Worm (Caenorhabditis elegans) whole organism, L4/young adult: ENCODE measurements around the gene C17H12.37.

Experiments
- W03F9.2 ChIP-seq: fragments of 150-350 bp; optimal IDR thresholded peaks from 2 replicates; lab custom pipeline; 2014; ENCODE audit warnings: missing biosample characterization, missing genetic modification characterization
- dao-5 ChIP-seq: sonication (generic microtip); optimal IDR thresholded peaks from 2 replicates; lab custom pipeline; 2016; ENCODE audit warnings: missing genotype, missing genetic modification characterization, moderate library complexity, missing compliant biosample characterization
- him-1 ChIP-seq: sonication (generic microtip); optimal IDR thresholded peaks from 2 replicates; lab custom pipeline; 2016; ENCODE audit warnings: missing genotype, missing genetic modification reagents, missing genetic modification characterization, missing compliant biosample characterization

ce11 chrIV:6789950-6790349 is 15.0 kb upstream of the C17H12.37 start:
- TF ChIP-seq him-1 (tag; lab: Kevin White, UChicago) (no peak), dao-5 (tag; lab: Kevin White, UChicago) (no peak), W03F9.2 (tag; lab: Kevin White, UChicago) (no peak)
